Worm (Caenorhabditis elegans): ENCODE data around the gene H25P19.1.

DNA sequence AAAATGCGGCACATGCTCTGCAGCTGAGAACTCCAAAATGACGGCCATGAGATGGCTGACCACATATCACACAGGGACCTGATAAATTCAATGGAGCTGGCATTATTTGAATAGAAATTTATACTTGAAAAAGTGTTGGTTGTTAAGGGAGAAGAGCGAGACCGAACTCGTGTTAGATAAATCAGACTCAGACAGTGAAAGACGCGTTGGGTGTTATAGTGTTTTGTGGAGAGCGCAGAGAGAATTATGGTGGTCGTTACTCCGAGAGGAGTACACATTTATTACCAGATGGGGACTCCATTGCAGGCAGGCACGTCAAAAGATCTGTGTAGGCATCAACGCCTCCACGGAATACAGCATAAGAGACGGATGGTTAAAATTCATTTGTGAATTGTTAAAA lies 44.7 kb upstream of the H25P19.1 start, which contains the start of gene nhr-190:
- TF ChIP-seq W03F9.2 (tag; optimal IDR thresholded peaks at IDR 0.05) (no peak), him-1 (tag; optimal IDR thresholded peaks at IDR 0.05) (no peak), dao-5 (tag; optimal IDR thresholded peaks at IDR 0.05) (no peak)

Measured in whole organism, L4/young adult.